Fruit fly (Drosophila melanogaster) Kc167 (cell line): ENCODE measurements around the gene Teh4.

Experiments
- Sin3A ChIP-seq: fragments of >200 bp; optimal IDR thresholded peaks from 2 replicates; lab custom pipeline; 2018; ENCODE audit warnings: missing external identifiers
- h ChIP-seq: fragments of >200 bp; optimal IDR thresholded peaks from 3 replicates; lab custom pipeline; 2018; ENCODE audit warnings: missing external identifiers
- insv ChIP-seq: fragments of >200 bp; optimal IDR thresholded peaks from 3 replicates; lab custom pipeline; 2018; ENCODE audit warnings: missing external identifiers

dm6 chr3L:4212815-4213214 lies 34.7 kb upstream of the Teh4 start, which contains the start of gene Cpr64Ac:
- TF ChIP-seq h (lab: Kevin White, UChicago): no peak
- no peak for TF ChIP-seq Sin3A (lab: Kevin White, UChicago)
- TF ChIP-seq insv: no peak
